Fruit fly (Drosophila melanogaster): ENCODE results near the gene CG14210.

CG14210 gene

DNA sequence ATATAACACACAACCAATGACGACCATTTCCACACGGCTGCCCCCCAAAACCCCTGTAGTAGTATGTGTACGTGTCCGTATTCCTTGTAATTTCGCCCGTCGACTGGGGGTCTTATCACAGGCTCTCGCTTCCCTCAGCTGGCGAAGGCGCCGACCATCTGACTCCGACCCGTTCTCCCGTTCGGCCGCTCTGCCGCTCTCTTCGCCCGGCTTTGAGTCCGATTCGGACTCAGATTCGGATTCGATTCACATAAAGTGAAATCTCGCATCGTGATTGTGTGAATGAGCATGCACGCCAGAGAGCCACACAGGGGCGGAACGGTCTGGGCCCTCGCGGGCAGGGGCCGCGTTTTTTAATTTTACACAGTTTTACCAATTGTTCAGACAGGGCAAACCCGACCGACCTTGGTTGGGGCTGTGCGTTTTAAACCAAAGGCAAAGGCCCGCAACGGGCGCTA is 49.7 kb downstream of the CG14210 start (continued):
- no peak for TF ChIP-seq bigmax (GFP tag; optimal IDR thresholded peaks at IDR 0.05)
- no peak for TF ChIP-seq ash1 (GFP tag; optimal IDR thresholded peaks at IDR 0.05)
- no peak for TF ChIP-seq Max (GFP tag; optimal IDR thresholded peaks at IDR 0.05)
- TF ChIP-seq Hr39 (optimal IDR thresholded peaks at IDR 0.05) = no peak
- TF ChIP-seq jigr1 (GFP tag; IDR thresholded peaks at IDR 0.05) = no peak
- TF ChIP-seq Six4 (GFP tag; optimal IDR thresholded peaks at IDR 0.05) = no peak
- TF ChIP-seq CG7372 (GFP tag; IDR thresholded peaks at IDR 0.05) = no peak
- no peak for TF ChIP-seq Sox102F (GFP tag; optimal IDR thresholded peaks at IDR 0.05)
- no peak; the same call in 1 of the 2 replicates for TF ChIP-seq esg (GFP tag; conservative IDR thresholded peaks at IDR 0.05)
- no peak for TF ChIP-seq CG17802 (tag; optimal IDR thresholded peaks at IDR 0.05)
- TF ChIP-seq pan (optimal IDR thresholded peaks at IDR 0.05) = no peak
- TF ChIP-seq pan (GFP tag; optimal IDR thresholded peaks at IDR 0.05 in 1 of 2, IDR thresholded peaks at IDR 0.05 in 1 of 2) = peak in 1 of 2 experiments; percentile 51
- TF ChIP-seq CG11560 (tag; IDR thresholded peaks at IDR 0.05) = 0 out of 3 replicates have a peak, but pooled peaks have one; percentile 43
- peak; percentile 20; the same call in 1 of the 2 replicates for TF ChIP-seq E2f2 (GFP tag; IDR thresholded peaks at IDR 0.05)
- peak; percentile 3 for TF ChIP-seq CG14710 (tag; optimal IDR thresholded peaks at IDR 0.05)
- no peak for TF ChIP-seq exex (tag; optimal IDR thresholded peaks at IDR 0.05)
- TF ChIP-seq run (tag; optimal IDR thresholded peaks at IDR 0.05) = no peak
- TF ChIP-seq CG9609 (GFP tag; optimal IDR thresholded peaks at IDR 0.05) = peak; percentile 35
- no peak for TF ChIP-seq CHES-1-like (GFP tag; optimal IDR thresholded peaks at IDR 0.05)
- TF ChIP-seq CG15011 (GFP tag; optimal IDR thresholded peaks at IDR 0.05) = no peak
- no peak for TF ChIP-seq CG14965 (GFP tag; optimal IDR thresholded peaks at IDR 0.05; ENCODE audit: borderline replicate concordance)
- TF ChIP-seq CG4617 (GFP tag; optimal IDR thresholded peaks at IDR 0.05; ENCODE audit: borderline replicate concordance) = no peak
- TF ChIP-seq CG17328 (GFP tag; IDR thresholded peaks at IDR 0.05) = peak; percentile 24; the same call in 1 of the 2 replicates
- no peak for TF ChIP-seq CG10209 (GFP tag; optimal IDR thresholded peaks at IDR 0.05)
- peak; percentile 5 for TF ChIP-seq nmo (GFP tag; optimal IDR thresholded peaks at IDR 0.05)
- TF ChIP-seq BEAF-32 (GFP tag; optimal IDR thresholded peaks at IDR 0.05) = no peak
- TF ChIP-seq CG10147 (GFP tag; optimal IDR thresholded peaks at IDR 0.05) = peak; percentile 8
- no peak for TF ChIP-seq lola (GFP tag; optimal IDR thresholded peaks at IDR 0.05)
- no peak for TF ChIP-seq gro (GFP tag; optimal IDR thresholded peaks at IDR 0.05)
- no peak for TF ChIP-seq YL-1 (GFP tag; optimal IDR thresholded peaks at IDR 0.05)
- TF ChIP-seq NC2β (GFP tag; optimal IDR thresholded peaks at IDR 0.05) = peak; percentile 2
- TF ChIP-seq Mes4 (GFP tag; optimal IDR thresholded peaks at IDR 0.05) = no peak
- peak; percentile 57 for TF ChIP-seq CG14014 (GFP tag; IDR thresholded peaks at IDR 0.05)
- no peak for TF ChIP-seq CG10565 (GFP tag; optimal IDR thresholded peaks at IDR 0.05)
- no peak for TF ChIP-seq CG17568 (GFP tag; optimal IDR thresholded peaks at IDR 0.05)
- TF ChIP-seq CG8924 (tag; optimal IDR thresholded peaks at IDR 0.05) = no peak
- 0 out of 2 replicates have a peak, but pooled peaks have one; percentile 10 for TF ChIP-seq CG4360 (GFP tag; IDR thresholded peaks at IDR 0.05)
- TF ChIP-seq jing (GFP tag; optimal IDR thresholded peaks at IDR 0.05) = no peak
- TF ChIP-seq tio (GFP tag; optimal IDR thresholded peaks at IDR 0.05) = no peak
- no peak for TF ChIP-seq D19B (GFP tag; optimal IDR thresholded peaks at IDR 0.05)
- TF ChIP-seq mld (GFP tag; IDR thresholded peaks at IDR 0.05; ENCODE audit: partially characterized antibody) = no peak
- TF ChIP-seq abd-A (tag; optimal IDR thresholded peaks at IDR 0.05) = no peak
- TF ChIP-seq CG9876 (GFP tag; optimal IDR thresholded peaks at IDR 0.05) = no peak
- TF ChIP-seq wdn (GFP tag; IDR thresholded peaks at IDR 0.05) = peak; percentile 29; the same call in 1 of the 2 replicates
- no peak for TF ChIP-seq CG4854 (GFP tag; optimal IDR thresholded peaks at IDR 0.05)
- no peak for TF ChIP-seq CG18476 (GFP tag; optimal IDR thresholded peaks at IDR 0.05)
- TF ChIP-seq CG3838 (GFP tag; optimal IDR thresholded peaks at IDR 0.05) = no peak
- peak; percentile 23; the same call in 1 of the 2 replicates for TF ChIP-seq CG1024 (GFP tag; IDR thresholded peaks at IDR 0.05)
- no peak for TF ChIP-seq Nf-YA (GFP tag; IDR thresholded peaks at IDR 0.05)
- TF ChIP-seq CG17359 (tag; optimal IDR thresholded peaks at IDR 0.05) = no peak
- TF ChIP-seq zf30C (GFP tag; optimal IDR thresholded peaks at IDR 0.05) = no peak

Measured in whole organism, embryonic.